Fruit fly (Drosophila melanogaster) whole organism, adult: ENCODE measurements around the gene snky.

Source experiments
- CG11617 ChIP-seq: fragments of 200-800 bp; sonication (Bioruptor generic); optimal IDR thresholded peaks from 2 replicates; lab custom pipeline; 2017; ENCODE audit warnings: mild to moderate bottlenecking, missing biosample characterization, missing genetic modification reagents, missing genetic modification characterization
- CG12768 ChIP-seq: fragments of 200-800 bp; sonication (Bioruptor generic); optimal IDR thresholded peaks from 2 replicates; lab custom pipeline; 2017; ENCODE audit warnings: missing biosample characterization, missing genetic modification characterization, mild to moderate bottlenecking, moderate library complexity, missing genetic modification reagents
- CG14711 ChIP-seq: fragments of 200-800 bp; sonication (Bioruptor generic); optimal IDR thresholded peaks from 2 replicates; lab custom pipeline; 2018; ENCODE audit warnings: missing biosample characterization, mild to moderate bottlenecking, missing genetic modification characterization, moderate library complexity
- CG1620 ChIP-seq: fragments of 200-800 bp; sonication (Bioruptor generic); optimal IDR thresholded peaks from 2 replicates; lab custom pipeline; 2016; ENCODE audit warnings: missing biosample characterization, missing genetic modification characterization
- CG33017 ChIP-seq: fragments of 200-800 bp; sonication (Bioruptor generic); optimal IDR thresholded peaks from 2 replicates; lab custom pipeline; 2018; ENCODE audit warnings: missing biosample characterization, mild to moderate bottlenecking, missing genetic modification characterization, moderate library complexity
- CG5204 ChIP-seq: fragments of 200-800 bp; sonication (Bioruptor generic); optimal IDR thresholded peaks from 2 replicates; lab custom pipeline; 2016; ENCODE audit warnings: missing biosample characterization, missing genetic modification characterization
- CG7045 ChIP-seq: fragments of 200-800 bp; sonication (Bioruptor generic); optimal IDR thresholded peaks from 2 replicates; lab custom pipeline; 2017; ENCODE audit warnings: missing biosample characterization, mild to moderate bottlenecking, missing genetic modification characterization
- CG7101 ChIP-seq: fragments of 200-800 bp; sonication (Bioruptor generic); optimal IDR thresholded peaks from 2 replicates; lab custom pipeline; 2018; ENCODE audit warnings: missing biosample characterization, mild to moderate bottlenecking, missing genetic modification characterization, moderate library complexity
- Clk ChIP-seq: fragments of 200-800 bp; sonication (Bioruptor generic); optimal IDR thresholded peaks from 2 replicates; lab custom pipeline; 2017; ENCODE audit warnings: missing biosample characterization, missing genetic modification characterization
- Crg-1 ChIP-seq: fragments of 200-800 bp; sonication (Bioruptor generic); optimal IDR thresholded peaks from 2 replicates; lab custom pipeline; 2016; ENCODE audit warnings: missing biosample characterization, missing genetic modification characterization
- Hr96 ChIP-seq: fragments of 200-800 bp; sonication (Bioruptor generic); optimal IDR thresholded peaks from 2 replicates; lab custom pipeline; 2016; ENCODE audit warnings: missing biosample characterization, missing genetic modification characterization
- Mnt ChIP-seq: fragments of 200-800 bp; sonication (Bioruptor generic); optimal IDR thresholded peaks from 2 replicates; lab custom pipeline; 2016; ENCODE audit warnings: missing biosample characterization, mild to moderate bottlenecking, missing genetic modification characterization
- bab1 ChIP-seq: fragments of 200-800 bp; sonication (Bioruptor generic); optimal IDR thresholded peaks from 3 replicates; lab custom pipeline; 2019; ENCODE audit warnings: missing biosample characterization, mild to moderate bottlenecking, missing genetic modification characterization, moderate library complexity
- cic ChIP-seq: fragments of 200-800 bp; sonication (Bioruptor generic); optimal IDR thresholded peaks from 2 replicates; lab custom pipeline; 2017; ENCODE audit warnings: missing biosample characterization, mild to moderate bottlenecking, missing genetic modification characterization, moderate library complexity
- cnc ChIP-seq, 2 experiments: fragments of >200 bp; optimal IDR thresholded peaks; 2 replicates each; lab custom pipeline; 2017
- kay ChIP-seq: fragments of 200-800 bp; sonication (Bioruptor generic); peaks from one replicate; lab custom pipeline; 2016; ENCODE audit warnings: missing biosample characterization, missing genetic modification characterization, borderline replicate concordance
- ovo ChIP-seq: fragments of 200-800 bp; sonication (Bioruptor generic); optimal IDR thresholded peaks from 2 replicates; lab custom pipeline; 2016; ENCODE audit warnings: missing biosample characterization, missing genetic modification characterization
- pad ChIP-seq: fragments of 200-800 bp; sonication (Bioruptor generic); optimal IDR thresholded peaks from 3 replicates; lab custom pipeline; 2017; ENCODE audit warnings: missing biosample characterization, missing genetic modification characterization, mild to moderate bottlenecking, moderate library complexity, missing genetic modification reagents
- tj ChIP-seq: fragments of 200-800 bp; sonication (Bioruptor generic); optimal IDR thresholded peaks from 3 replicates; lab custom pipeline; 2017; ENCODE audit warnings: missing biosample characterization, mild to moderate bottlenecking, missing genetic modification characterization, moderate library complexity
- toe ChIP-seq: fragments of 200-800 bp; sonication (Bioruptor generic); optimal IDR thresholded peaks from 2 replicates; lab custom pipeline; 2016; ENCODE audit warnings: missing biosample characterization, missing genetic modification characterization

The snky gene

dm6 chr3L:13145021-13145420 lies 29.3 kb upstream of the snky start:
- TF ChIP-seq CG11617 (GFP tag; lab: Kevin White, UChicago) (no peak), pad (no peak), bab1 (no peak), CG33017 (tag; lab: Kevin White, UChicago) (no peak), CG7045 (GFP tag; lab: Kevin White, UChicago) (no peak), tj (GFP tag; lab: Kevin White, UChicago) (no peak), ovo (GFP tag; lab: Kevin White, UChicago) (no peak), CG1620 (GFP tag; lab: Kevin White, UChicago) (no peak), toe (GFP tag; lab: Kevin White, UChicago) (no peak), CG12768 (GFP tag; lab: Kevin White, UChicago) (no peak), cic (GFP tag; lab: Kevin White, UChicago) (no peak), CG14711 (no peak), Crg-1 (GFP tag; lab: Kevin White, UChicago) (no peak)

- TF ChIP-seq CG1620 (GFP tag; lab: Kevin White, UChicago) (no peak), Crg-1 (GFP tag; lab: Kevin White, UChicago) (no peak), pad (no peak), kay (no peak), CG12768 (GFP tag; lab: Kevin White, UChicago) (no peak), CG14711 (no peak), CG5204 (no peak), CG11617 (GFP tag; lab: Kevin White, UChicago) (no peak), Hr96 (GFP tag; lab: Kevin White, UChicago) (no peak), cnc (optimal IDR thresholded peaks at IDR 0.05; lab: Kevin White, UChicago) (no peak), Clk (GFP tag; lab: Kevin White, UChicago) (no peak), CG7101 (tag; lab: Kevin White, UChicago) (no peak), tj (GFP tag; lab: Kevin White, UChicago) (no peak), cic (GFP tag; lab: Kevin White, UChicago) (no peak), Mnt (GFP tag; lab: Kevin White, UChicago) (no peak), ovo (GFP tag; lab: Kevin White, UChicago) (no peak)
These were observed 27.8 kb upstream of the snky start for dm6 chr3L:13146491-13146890.

dm6 chr3L:13153915-13154542 lies 20.2 kb upstream of the snky start:
- TF ChIP-seq Mnt (GFP tag; lab: Kevin White, UChicago) (no peak), Hr96 (GFP tag; lab: Kevin White, UChicago) (no peak), CG12768 (GFP tag; lab: Kevin White, UChicago) (no peak), bab1 (no peak), CG5204 (no peak), CG33017 (tag; lab: Kevin White, UChicago) (no peak), CG7101 (tag; lab: Kevin White, UChicago) (no peak), toe (GFP tag; lab: Kevin White, UChicago) (no peak), cic (GFP tag; lab: Kevin White, UChicago) (no peak), cnc (optimal IDR thresholded peaks at IDR 0.05; lab: Kevin White, UChicago) (no peak), Clk (GFP tag; lab: Kevin White, UChicago) (no peak), CG7045 (GFP tag; lab: Kevin White, UChicago) (no peak)

dm6 chr3L:13155276-13155675 lies 19.0 kb upstream of the snky start:
- TF ChIP-seq CG7101 (tag; lab: Kevin White, UChicago) = no peak

dm6 chr3L:13169280-13169679 lies 5.0 kb upstream of the snky start:
- no peak for TF ChIP-seq Crg-1 (GFP tag; lab: Kevin White, UChicago)

- no peak for TF ChIP-seq Hr96 (GFP tag; lab: Kevin White, UChicago)
- no peak for TF ChIP-seq pad
- no peak for TF ChIP-seq CG33017 (tag; lab: Kevin White, UChicago)
- TF ChIP-seq cic (GFP tag; lab: Kevin White, UChicago) = no peak
- TF ChIP-seq CG11617 (GFP tag; lab: Kevin White, UChicago) = no peak
- TF ChIP-seq ovo (GFP tag; lab: Kevin White, UChicago) = no peak
- no peak for TF ChIP-seq CG12768 (GFP tag; lab: Kevin White, UChicago)
- no peak for TF ChIP-seq CG7101 (tag; lab: Kevin White, UChicago)
- no peak for TF ChIP-seq CG14711
These were observed 4.0 kb upstream of the snky start for dm6 chr3L:13170251-13170761.

- TF ChIP-seq ovo (GFP tag; lab: Kevin White, UChicago) (no peak), CG1620 (GFP tag; lab: Kevin White, UChicago) (no peak), toe (GFP tag; lab: Kevin White, UChicago) (no peak), Crg-1 (GFP tag; lab: Kevin White, UChicago) (no peak)
These were observed 1.3 kb upstream of the snky start for dm6 chr3L:13172949-13173348.
